Fruit fly (Drosophila melanogaster) whole organism: ENCODE data around the gene Boh1.

Experiments used
- CG8478 ChIP-seq: fragments of >200 bp; optimal IDR thresholded peaks from 2 replicates; lab custom pipeline; 2018; ENCODE audit warnings: inconsistent platforms
- Dll ChIP-seq: fragments of >200 bp; optimal IDR thresholded peaks from 2 replicates; lab custom pipeline; 2017
- EcR ChIP-seq, 2 experiments: fragments of >200 bp; optimal IDR thresholded peaks; 2 replicates each; lab custom pipeline; 2017; ENCODE audit warnings: missing biosample characterization in 2 of 2, missing genetic modification characterization in 2 of 2, missing genetic modification reagents in 2 of 2
- pan ChIP-seq: fragments of >200 bp; optimal IDR thresholded peaks from 2 replicates; lab custom pipeline; 2017
- psq ChIP-seq: fragments of >200 bp; optimal IDR thresholded peaks from 2 replicates; lab custom pipeline; 2017
- usp ChIP-seq: fragments of >200 bp; optimal IDR thresholded peaks from 2 replicates; lab custom pipeline; 2017; ENCODE audit warnings: missing biosample characterization, missing genetic modification characterization, mixed read lengths

The Boh1 gene

dm6 chr3R:27920883-27921282 is 1.6 kb upstream of the Boh1 start, which contains the start of gene CG12259:
TSS of gene CG12259 (minus strand) at chr3R:27921089.
- TF ChIP-seq usp (GFP tag; lab: Kevin White, UChicago) (no peak), psq (lab: Kevin White, UChicago) (no peak), pan (no peak)

DNA sequence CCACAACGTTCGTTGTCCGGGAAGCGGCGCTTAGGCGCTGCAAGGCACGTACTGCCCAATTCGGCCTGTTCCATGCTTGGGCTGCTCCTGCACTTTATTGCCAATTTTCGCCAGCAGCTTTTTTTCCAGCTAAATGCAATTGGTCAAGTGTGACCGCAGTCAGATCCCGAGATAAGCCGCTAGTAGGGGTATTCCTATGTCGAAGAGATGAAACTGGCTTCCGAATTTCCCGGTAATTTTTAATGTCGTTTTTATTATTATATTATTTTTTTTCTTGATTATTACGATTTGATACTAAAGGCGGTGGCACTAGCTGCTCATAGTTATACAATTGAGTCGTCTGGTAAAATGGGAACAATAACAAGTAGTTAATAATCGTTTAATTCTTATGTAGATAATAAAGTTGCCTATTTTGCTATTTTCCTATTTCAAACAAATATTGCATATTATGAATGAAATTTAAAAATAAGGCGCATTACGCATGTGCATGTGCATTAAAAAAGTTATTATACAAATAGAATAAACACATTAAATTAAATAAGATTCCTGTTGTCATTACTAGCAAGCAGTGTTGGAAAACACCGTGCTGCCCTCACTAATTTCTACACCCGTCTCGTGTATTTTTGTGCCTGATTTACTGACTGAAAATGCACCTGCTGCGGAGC is 2.8 kb downstream of the Boh1 start, which contains the start of the genes CG5003 and mRpS22:
TSS of gene CG5003 (minus strand) at position 162 of the 665 bp plus-strand sequence.
TSS of gene mRpS22 (plus strand) at position 554 of the 665 bp plus-strand sequence.
- no peak for TF ChIP-seq CG8478 (lab: Kevin White, UChicago)
- TF ChIP-seq Dll (lab: Kevin White, UChicago), result no peak
- TF ChIP-seq psq (lab: Kevin White, UChicago), result no peak
- no peak for TF ChIP-seq EcR (GFP tag; optimal IDR thresholded peaks at IDR 0.05; lab: Kevin White, UChicago)
- TF ChIP-seq usp (GFP tag; lab: Kevin White, UChicago), result no peak
- TF ChIP-seq pan, result no peak

DNA sequence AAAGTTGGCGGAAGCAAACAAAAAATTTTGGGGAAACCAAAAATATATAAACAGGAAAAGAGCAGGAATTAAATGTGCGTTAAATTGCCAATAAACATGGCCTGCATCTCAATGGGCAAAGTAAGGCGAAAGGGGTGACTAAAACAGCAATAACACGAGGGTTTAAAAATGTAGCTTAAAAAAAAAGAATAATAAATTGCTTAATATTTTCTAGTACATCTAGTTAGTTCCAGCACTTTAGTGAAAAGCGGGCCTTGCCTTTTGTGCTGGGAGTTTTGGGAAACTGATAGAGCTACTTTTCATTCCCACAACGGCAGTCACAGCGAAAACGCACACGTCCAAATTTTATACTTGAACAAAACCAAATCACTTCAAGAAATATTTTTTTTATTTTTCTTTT is 7.1 kb downstream of the Boh1 start, which contains the start of gene mil:
TSS of gene mil (plus strand) at position 301 of the 400 bp plus-strand sequence.
- TF ChIP-seq pan (no peak), CG8478 (lab: Kevin White, UChicago) (no peak), psq (lab: Kevin White, UChicago) (no peak), Dll (lab: Kevin White, UChicago) (no peak), EcR (GFP tag; optimal IDR thresholded peaks at IDR 0.05; lab: Kevin White, UChicago) (no peak), usp (GFP tag; lab: Kevin White, UChicago) (no peak)

DNA sequence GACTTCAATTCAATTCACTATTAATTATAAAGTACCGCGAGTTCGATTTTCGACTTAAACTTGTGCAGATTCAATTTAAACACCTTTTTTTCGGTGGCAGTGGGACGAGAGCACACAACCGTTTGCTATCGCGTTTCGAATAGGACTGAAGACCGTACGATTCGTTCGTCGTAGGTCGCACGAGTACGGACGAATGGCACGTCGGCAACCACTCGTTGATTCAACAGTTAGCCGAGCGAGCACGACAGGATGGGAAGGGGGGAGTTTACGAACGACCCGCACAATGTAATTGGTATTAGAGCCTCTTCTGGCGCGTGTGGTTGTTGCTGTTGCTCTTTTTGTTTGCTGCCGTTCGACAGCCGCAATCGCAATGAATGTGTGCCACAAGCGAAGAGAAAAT is 13.6 kb downstream of the Boh1 start, which contains the start of gene CG34353:
TSS of gene CG34353 (minus strand) at position 149 of the 400 bp plus-strand sequence.
- TF ChIP-seq pan (no peak), usp (GFP tag; lab: Kevin White, UChicago) (no peak), psq (lab: Kevin White, UChicago) (no peak), CG8478 (lab: Kevin White, UChicago) (no peak), EcR (GFP tag; optimal IDR thresholded peaks at IDR 0.05; lab: Kevin White, UChicago) (no peak), Dll (lab: Kevin White, UChicago) (no peak)

DNA sequence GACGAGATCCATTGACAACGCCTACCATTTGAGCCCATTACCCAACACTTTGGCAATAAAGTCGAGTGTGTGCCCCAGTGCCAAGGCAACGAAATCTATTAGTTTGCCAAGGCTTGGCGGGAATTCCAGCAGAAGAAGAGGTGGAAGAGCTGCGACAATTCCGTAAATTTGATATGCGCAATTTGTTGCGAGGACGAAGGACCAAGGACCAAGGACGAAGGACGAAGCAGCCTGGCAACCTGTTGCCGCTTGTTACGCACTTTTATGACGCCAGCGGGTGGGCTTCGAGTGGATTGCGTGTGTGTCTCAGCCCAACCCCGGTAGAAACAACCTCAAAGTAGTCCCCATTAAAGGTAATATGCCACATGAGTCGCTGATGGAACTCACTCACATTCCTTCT is 31.1 kb downstream of the Boh1 start:
- TF ChIP-seq usp (GFP tag; lab: Kevin White, UChicago), result no peak
- no peak for TF ChIP-seq pan
- TF ChIP-seq EcR (GFP tag; optimal IDR thresholded peaks at IDR 0.05; lab: Kevin White, UChicago), result no peak
- no peak for TF ChIP-seq CG8478 (lab: Kevin White, UChicago)
- no peak for TF ChIP-seq psq (lab: Kevin White, UChicago)
- no peak for TF ChIP-seq Dll (lab: Kevin White, UChicago)

dm6 chr3R:27872290-27872689 is 47.0 kb downstream of the Boh1 start, which contains the start of gene CG12426:
TSS of gene CG12426 (minus strand) at chr3R:27872390.
- TF ChIP-seq psq (lab: Kevin White, UChicago) (no peak), pan (no peak), CG8478 (lab: Kevin White, UChicago) (no peak), Dll (lab: Kevin White, UChicago) (no peak), EcR (GFP tag; optimal IDR thresholded peaks at IDR 0.05; lab: Kevin White, UChicago) (no peak), usp (GFP tag; lab: Kevin White, UChicago) (no peak)
